Fruit fly (Drosophila melanogaster) whole organism, embryonic: ENCODE data around the gene Nca.

Source experiments
- Abd-B ChIP-seq: fragments of 200-800 bp; sonication (Bioruptor generic); optimal IDR thresholded peaks from 2 replicates; lab custom pipeline; 2018; ENCODE audit warnings: missing biosample characterization, mild to moderate bottlenecking, missing genetic modification characterization, moderate library complexity
- Blimp-1 ChIP-seq: fragments of 200-800 bp; sonication (Bioruptor generic); optimal IDR thresholded peaks from 3 replicates; lab custom pipeline; 2018; ENCODE audit warnings: missing biosample characterization, missing genetic modification characterization, mild to moderate bottlenecking, moderate library complexity, missing genetic modification reagents
- CG10431 ChIP-seq: fragments of 200-800 bp; sonication (Bioruptor generic); optimal IDR thresholded peaks from 3 replicates; lab custom pipeline; 2018; ENCODE audit warnings: missing biosample characterization, mild to moderate bottlenecking, missing genetic modification characterization
- CG11695 ChIP-seq: fragments of 200-800 bp; sonication (Bioruptor generic); IDR thresholded peaks from 3 replicates; pipeline ENCODE4 v1.3.6; 2022; ENCODE audit warnings: missing biosample characterization, missing genetic modification characterization
- CG12236 ChIP-seq: fragments of 200-800 bp; sonication (Bioruptor generic); optimal IDR thresholded peaks from 2 replicates; lab custom pipeline; 2016; ENCODE audit warnings: missing biosample characterization, missing genetic modification characterization
- CG12744 ChIP-seq: fragments of 200-800 bp; sonication (Bioruptor generic); optimal IDR thresholded peaks from 2 replicates; lab custom pipeline; 2016; ENCODE audit warnings: missing biosample characterization, missing genetic modification characterization
- CG12769 ChIP-seq: fragments of 200-800 bp; sonication (Bioruptor generic); optimal IDR thresholded peaks from 2 replicates; lab custom pipeline; 2019; ENCODE audit warnings: missing biosample characterization, mild to moderate bottlenecking, missing genetic modification characterization, moderate library complexity
- CG13123 ChIP-seq: fragments of 200-800 bp; sonication (Bioruptor generic); optimal IDR thresholded peaks from 2 replicates; lab custom pipeline; 2016; ENCODE audit warnings: missing biosample characterization, missing genetic modification characterization
- CG14710 ChIP-seq: fragments of 200-800 bp; sonication (Bioruptor generic); optimal IDR thresholded peaks from 3 replicates; lab custom pipeline; 2019; ENCODE audit warnings: missing biosample characterization, mild to moderate bottlenecking, missing genetic modification characterization, moderate library complexity
- CG15601 ChIP-seq: fragments of 200-800 bp; sonication (Bioruptor generic); optimal IDR thresholded peaks from 3 replicates; lab custom pipeline; 2019; ENCODE audit warnings: missing biosample characterization, mild to moderate bottlenecking, missing genetic modification characterization, moderate library complexity
- CG17568 ChIP-seq: fragments of 200-800 bp; sonication (Bioruptor generic); optimal IDR thresholded peaks from 2 replicates; lab custom pipeline; 2018; ENCODE audit warnings: missing biosample characterization, mild to moderate bottlenecking, missing genetic modification characterization, moderate library complexity
- CG31441 ChIP-seq: fragments of 200-800 bp; sonication (Bioruptor generic); IDR thresholded peaks from 2 replicates; pipeline ENCODE4 v1.3.6; 2022; ENCODE audit warnings: missing biosample characterization, missing genetic modification characterization
- CG6854 ChIP-seq: fragments of 200-800 bp; sonication (Bioruptor generic); optimal IDR thresholded peaks from 3 replicates; lab custom pipeline; 2017; ENCODE audit warnings: missing biosample characterization, mild to moderate bottlenecking, missing genetic modification characterization
- CG7987 ChIP-seq: fragments of 200-800 bp; sonication (Bioruptor generic); optimal IDR thresholded peaks from 2 replicates; lab custom pipeline; 2018; ENCODE audit warnings: missing biosample characterization, mild to moderate bottlenecking, missing genetic modification characterization, moderate library complexity
- D ChIP-seq, 2 experiments: fragments of 200-800 bp in 1 of 2; fragments of >200 bp in 1 of 2; sonication (Bioruptor generic) in 1 of 2; optimal IDR thresholded peaks; 2 replicates in 1 of 2; 3 replicates in 1 of 2; lab custom pipeline; 2017; ENCODE audit warnings: mild to moderate bottlenecking in 1 of 2, missing biosample characterization in 1 of 2, missing genetic modification characterization in 1 of 2, missing genetic modification reagents in 1 of 2
- HLH54F ChIP-seq: fragments of 200-800 bp; sonication (Bioruptor generic); optimal IDR thresholded peaks from 3 replicates; lab custom pipeline; 2016; ENCODE audit warnings: missing biosample characterization, missing genetic modification characterization
- Hsf ChIP-seq: fragments of 200-800 bp; sonication (Bioruptor generic); optimal IDR thresholded peaks from 3 replicates; lab custom pipeline; 2016; ENCODE audit warnings: missing biosample characterization, missing genetic modification characterization
- Mad ChIP-seq: fragments of 200-800 bp; sonication (Bioruptor generic); optimal IDR thresholded peaks from 2 replicates; lab custom pipeline; 2016; ENCODE audit warnings: missing biosample characterization, missing genetic modification characterization
- NC2α ChIP-seq: fragments of 200-800 bp; sonication (Bioruptor generic); optimal IDR thresholded peaks from 2 replicates; lab custom pipeline; 2016; ENCODE audit warnings: missing biosample characterization, missing genetic modification characterization
- Nf-YC ChIP-seq: fragments of 200-800 bp; optimal IDR thresholded peaks from 3 replicates; lab custom pipeline; 2019; ENCODE audit warnings: missing biosample characterization, mild to moderate bottlenecking, missing genetic modification characterization, moderate library complexity
- NfI ChIP-seq: fragments of 200-800 bp; sonication (Bioruptor generic); optimal IDR thresholded peaks from 3 replicates; lab custom pipeline; 2018; ENCODE audit warnings: missing biosample characterization, mild to moderate bottlenecking, missing genetic modification characterization, moderate library complexity
- Ravus ChIP-seq: fragments of 200-800 bp; sonication (Bioruptor generic); IDR thresholded peaks from 2 replicates; pipeline ENCODE4 v1.3.6; 2022; ENCODE audit warnings: missing biosample characterization, missing genetic modification characterization
- Side ChIP-seq: fragments of 200-800 bp; sonication (Bioruptor generic); optimal IDR thresholded peaks from 2 replicates; lab custom pipeline; 2016; ENCODE audit warnings: missing biosample characterization, missing genetic modification characterization
- Sox102F ChIP-seq: fragments of 200-800 bp; sonication (Bioruptor generic); optimal IDR thresholded peaks from 2 replicates; lab custom pipeline; 2018; ENCODE audit warnings: missing biosample characterization, mild to moderate bottlenecking, missing genetic modification characterization, moderate library complexity
- Tbp ChIP-seq: fragments of >200 bp; optimal IDR thresholded peaks from 2 replicates; lab custom pipeline; 2018; ENCODE audit warnings: missing biosample characterization, missing genetic modification characterization
- ac ChIP-seq: fragments of 200-800 bp; sonication (Bioruptor generic); optimal IDR thresholded peaks from 3 replicates; lab custom pipeline; 2017; ENCODE audit warnings: missing biosample characterization, mild to moderate bottlenecking, missing genetic modification characterization
- az2 ChIP-seq: fragments of 200-800 bp; sonication (Bioruptor generic); optimal IDR thresholded peaks from 3 replicates; lab custom pipeline; 2016; ENCODE audit warnings: missing biosample characterization, missing genetic modification characterization
- bbx ChIP-seq: fragments of 200-800 bp; sonication (Bioruptor generic); IDR thresholded peaks from 2 replicates; pipeline ENCODE4 v1.3.6; 2022; ENCODE audit warnings: missing biosample characterization, missing genetic modification characterization; ENCODE audit not compliant: partially characterized antibody
- chm ChIP-seq: fragments of 200-800 bp; sonication (Bioruptor generic); IDR thresholded peaks from 2 replicates; pipeline ENCODE4 v1.3.6; 2022; ENCODE audit warnings: missing biosample characterization, missing genetic modification characterization
- chn ChIP-seq: fragments of 200-800 bp; sonication (Bioruptor generic); optimal IDR thresholded peaks from 2 replicates; lab custom pipeline; 2016; ENCODE audit warnings: missing biosample characterization, missing genetic modification characterization
- crp ChIP-seq, 2 experiments: fragments of 200-800 bp; sonication (Bioruptor generic); optimal IDR thresholded peaks; 2 replicates in 1 of 2; 3 replicates in 1 of 2; lab custom pipeline; 2017; ENCODE audit warnings: missing biosample characterization in 2 of 2, missing genetic modification characterization in 2 of 2, mild to moderate bottlenecking in 1 of 2, moderate library complexity in 1 of 2
- disco-r ChIP-seq: fragments of 200-800 bp; sonication (Bioruptor generic); optimal IDR thresholded peaks from 2 replicates; lab custom pipeline; 2016; ENCODE audit warnings: missing biosample characterization, missing genetic modification characterization
- dysf ChIP-seq: fragments of 200-800 bp; sonication (Bioruptor generic); IDR thresholded peaks from 3 replicates; pipeline ENCODE4 v1.3.6; 2022; ENCODE audit warnings: missing biosample characterization, missing genetic modification characterization
- emc ChIP-seq: fragments of 200-800 bp; sonication (Bioruptor generic); optimal IDR thresholded peaks from 2 replicates; lab custom pipeline; 2016; ENCODE audit warnings: missing biosample characterization, missing genetic modification characterization
- esg ChIP-seq: fragments of 200-800 bp; sonication (Bioruptor generic); conservative IDR thresholded peaks from 2 replicates; pipeline ENCODE4 v1.3.6; 2022; ENCODE audit warnings: missing biosample characterization, missing genetic modification characterization
- ftz-f1 ChIP-seq: fragments of 200-800 bp; sonication (Bioruptor generic); optimal IDR thresholded peaks from 2 replicates; lab custom pipeline; 2016; ENCODE audit warnings: missing biosample characterization, missing genetic modification characterization
- gce ChIP-seq: fragments of 200-800 bp; sonication (Bioruptor generic); IDR thresholded peaks from 3 replicates; pipeline ENCODE4 v1.3.6; 2022; ENCODE audit warnings: missing biosample characterization, missing genetic modification characterization
- kah ChIP-seq: fragments of 200-800 bp; sonication (Bioruptor generic); optimal IDR thresholded peaks from 2 replicates; lab custom pipeline; 2018; ENCODE audit warnings: missing biosample characterization, mild to moderate bottlenecking, missing genetic modification characterization
- lbe ChIP-seq: fragments of 200-800 bp; sonication (Bioruptor generic); optimal IDR thresholded peaks from 2 replicates; lab custom pipeline; 2016; ENCODE audit warnings: missing biosample characterization, mild to moderate bottlenecking, missing genetic modification characterization
- luna ChIP-seq: fragments of 200-800 bp; sonication (Bioruptor generic); optimal IDR thresholded peaks from 2 replicates; lab custom pipeline; 2016; ENCODE audit warnings: missing biosample characterization, missing genetic modification characterization
- pita ChIP-seq: fragments of 200-800 bp; sonication (Bioruptor generic); optimal IDR thresholded peaks from 2 replicates; lab custom pipeline; 2017; ENCODE audit warnings: missing biosample characterization, mild to moderate bottlenecking, missing genetic modification characterization
- pzg ChIP-seq: fragments of 200-800 bp; sonication (Bioruptor generic); optimal IDR thresholded peaks from 3 replicates; lab custom pipeline; 2018; ENCODE audit warnings: missing biosample characterization, mild to moderate bottlenecking, missing genetic modification characterization, moderate library complexity
- sima ChIP-seq: fragments of 200-800 bp; sonication (Bioruptor generic); optimal IDR thresholded peaks from 2 replicates; lab custom pipeline; 2016; ENCODE audit warnings: missing biosample characterization, missing genetic modification characterization
- tio ChIP-seq: fragments of 200-800 bp; sonication (Bioruptor generic); optimal IDR thresholded peaks from 2 replicates; lab custom pipeline; 2017; ENCODE audit warnings: missing biosample characterization, missing genetic modification characterization, inconsistent platforms
- twi ChIP-seq: fragments of 200-800 bp; optimal IDR thresholded peaks from 2 replicates; lab custom pipeline; 2019; ENCODE audit warnings: missing biosample characterization, mild to moderate bottlenecking, missing genetic modification characterization, moderate library complexity
- usp ChIP-seq: fragments of >200 bp; optimal IDR thresholded peaks from 2 replicates; lab custom pipeline; 2017; ENCODE audit warnings: missing biosample characterization, missing genetic modification characterization
- vnd ChIP-seq: fragments of 200-800 bp; sonication (Bioruptor generic); IDR thresholded peaks from 3 replicates; pipeline ENCODE4 v1.3.6; 2022; ENCODE audit warnings: missing biosample characterization, missing genetic modification characterization; ENCODE audit not compliant: partially characterized antibody
- vvl ChIP-seq: fragments of 200-800 bp; sonication (Bioruptor generic); IDR thresholded peaks from 2 replicates; pipeline ENCODE4 v1.3.6; 2022; ENCODE audit warnings: missing biosample characterization, missing genetic modification characterization

Nca gene

DNA sequence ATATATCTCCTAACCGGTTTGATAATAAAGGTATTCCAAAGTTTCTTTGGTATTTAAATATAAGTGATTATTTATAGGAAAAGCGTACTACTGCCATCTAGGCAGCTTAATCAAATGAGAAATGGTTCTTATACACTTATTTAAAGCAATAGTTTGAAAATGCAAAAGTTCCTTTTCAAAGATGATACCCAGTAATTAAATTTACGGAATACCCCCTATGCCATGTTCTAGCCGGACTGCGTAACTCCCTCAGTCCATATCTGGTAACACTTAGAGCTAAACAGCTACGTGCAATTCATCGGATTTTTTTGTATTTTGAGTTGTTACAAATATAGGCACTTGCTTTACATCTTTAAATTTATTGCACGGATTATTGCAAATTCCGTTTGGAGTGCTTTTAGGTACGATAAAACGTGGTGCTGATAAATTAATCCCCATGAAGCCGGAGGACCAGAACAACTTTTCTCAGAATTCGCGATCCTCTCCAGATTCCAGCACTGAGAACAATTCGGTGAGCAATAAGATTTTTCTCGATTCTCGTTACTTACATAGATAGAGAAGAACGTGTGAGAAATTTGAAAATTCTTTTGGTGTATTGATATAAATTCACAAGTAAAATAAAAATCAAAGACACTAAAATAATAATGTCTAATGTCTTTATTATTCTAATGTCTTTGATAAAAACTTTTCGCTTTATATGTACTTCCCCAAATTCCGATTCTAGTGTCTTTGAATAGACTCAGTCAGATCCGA lies 11.0 kb downstream of the Nca start, which contains the start of gene CG7668 (continued):
- TF ChIP-seq CG11695 (GFP tag; lab: Robert Waterston, UW) (peak; percentile 93), CG17568 (GFP tag; lab: Kevin White, UChicago) (peak; percentile 85), CG31441 (GFP tag; lab: Robert Waterston, UW) (peak; percentile 94), CG12769 (tag; lab: Kevin White, UChicago) (peak; percentile 89), CG14710 (tag; lab: Kevin White, UChicago) (peak; percentile 92), gce (GFP tag; lab: Robert Waterston, UW) (no peak; the same call in 2 of the 3 replicates), pzg (GFP tag; lab: Kevin White, UChicago) (peak; percentile 62), luna (peak; percentile 61), twi (tag; lab: Kevin White, UChicago) (peak; percentile 83), tio (GFP tag; lab: Kevin White, UChicago) (peak; percentile 82), esg (GFP tag; lab: Robert Waterston, UW) (peak; percentile 85), Sox102F (GFP tag; lab: Kevin White, UChicago) (peak; percentile 93), Side (peak; percentile 84), dysf (GFP tag; lab: Robert Waterston, UW) (no peak; the same call in 2 of the 3 replicates), D (optimal IDR thresholded peaks at IDR 0.05; lab: Kevin White, UChicago) (no peak), D (GFP tag; optimal IDR thresholded peaks at IDR 0.05; lab: Kevin White, UChicago) (peak; percentile 86), CG6854 (GFP tag; lab: Kevin White, UChicago) (peak; percentile 83), NC2α (GFP tag; lab: Kevin White, UChicago) (peak; percentile 79), sima (GFP tag; lab: Kevin White, UChicago) (peak; percentile 23), CG7987 (GFP tag; lab: Kevin White, UChicago) (peak; percentile 86), HLH54F (GFP tag; lab: Kevin White, UChicago) (peak; percentile 80), Ravus (GFP tag; lab: Robert Waterston, UW) (peak; percentile 50; the same call in 1 of the 2 replicates), crp (GFP tag; optimal IDR thresholded peaks at IDR 0.05; lab: Kevin White, UChicago) (peak; percentile 5 to 51), bbx (no peak), az2 (GFP tag; lab: Kevin White, UChicago) (peak; percentile 91), Mad (GFP tag; lab: Kevin White, UChicago) (peak; percentile 78), vvl (GFP tag; lab: Robert Waterston, UW) (peak; percentile 98), CG12744 (GFP tag; lab: Kevin White, UChicago) (peak; percentile 84), usp (GFP tag; lab: Kevin White, UChicago) (no peak), Blimp-1 (GFP tag; lab: Kevin White, UChicago) (peak; percentile 83), vnd (GFP tag; lab: Robert Waterston, UW) (no peak), Abd-B (GFP tag; lab: Kevin White, UChicago) (no peak), Hsf (GFP tag; lab: Kevin White, UChicago) (peak; percentile 90), chn (GFP tag; lab: Kevin White, UChicago) (peak; percentile 90), ftz-f1 (GFP tag; lab: Kevin White, UChicago) (peak; percentile 3), emc (peak; percentile 68), lbe (GFP tag; lab: Kevin White, UChicago) (peak; percentile 88), pita (GFP tag; lab: Kevin White, UChicago) (no peak), NfI (GFP tag; lab: Kevin White, UChicago) (peak; percentile 89), kah (GFP tag; lab: Kevin White, UChicago) (peak; percentile 67), CG12236 (GFP tag; lab: Kevin White, UChicago) (peak; percentile 83), chm (GFP tag; lab: Robert Waterston, UW) (no peak; the same call in 1 of the 2 replicates), disco-r (GFP tag; lab: Kevin White, UChicago) (peak; percentile 81), CG10431 (peak; percentile 71), ac (peak; percentile 57), Tbp (GFP tag; lab: Kevin White, UChicago) (no peak), Nf-YC (tag; lab: Kevin White, UChicago) (peak; percentile 83), CG15601 (tag; lab: Kevin White, UChicago) (peak; percentile 85), CG13123 (GFP tag; lab: Kevin White, UChicago) (peak; percentile 81)
